Worm (Caenorhabditis elegans): ENCODE results near the gene C15H9.2.

ce11 chrX:6085824-6086223 is 32.5 kb upstream of the C15H9.2 start, which contains the start of gene C45B2.1:
- TF ChIP-seq B0310.2 (tag; optimal IDR thresholded peaks at IDR 0.05): no peak
- no peak for TF ChIP-seq hmbx-1 (tag; optimal IDR thresholded peaks at IDR 0.05)
- no peak for TF ChIP-seq F13C5.2 (tag; optimal IDR thresholded peaks at IDR 0.05)
- no peak for TF ChIP-seq ama-1 (optimal IDR thresholded peaks at IDR 0.05)
- no peak for TF ChIP-seq tra-4 (tag; optimal IDR thresholded peaks at IDR 0.05)
- TF ChIP-seq pes-1 (GFP tag; IDR thresholded peaks at IDR 0.05): no peak
- no peak for TF ChIP-seq hmg-4 (GFP tag; optimal IDR thresholded peaks at IDR 0.05)
